Worm (Caenorhabditis elegans) whole organism, L2 larva: ENCODE results near the gene sri-25.
"Not testable (repeated sequence)": the region's sequence is repeated elsewhere in the genome, so short reads cannot be mapped to it uniquely, and the experiment has no call there.

Source experiments
- F13H6.1 ChIP-seq: sonication (generic microtip); optimal IDR thresholded peaks from 2 replicates; lab custom pipeline; 2016; ENCODE audit warnings: missing genetic modification characterization, missing compliant biosample characterization
- R02D3.7 ChIP-seq: fragments of 150-350 bp; optimal IDR thresholded peaks from 2 replicates; lab custom pipeline; 2014; ENCODE audit warnings: missing biosample characterization, missing genetic modification characterization
- Y55F3AM.14 ChIP-seq: fragments of 200-800 bp; sonication (Bioruptor generic); optimal IDR thresholded peaks from 2 replicates; lab custom pipeline; 2018; ENCODE audit warnings: mild to moderate bottlenecking, missing genetic modification characterization, missing compliant biosample characterization
- aly-2 ChIP-seq: fragments of 150-350 bp; optimal IDR thresholded peaks from 2 replicates; lab custom pipeline; 2014; ENCODE audit warnings: missing biosample characterization, missing genetic modification characterization
- blmp-1 ChIP-seq: sonication (generic microtip); optimal IDR thresholded peaks from 2 replicates; lab custom pipeline; 2017; ENCODE audit warnings: missing genetic modification characterization, mild to moderate bottlenecking, missing compliant biosample characterization, antibody characterized with exemption, moderate library complexity; ENCODE audit not compliant: insufficient read depth
- ceh-82 ChIP-seq: fragments of 150-350 bp; optimal IDR thresholded peaks from 2 replicates; lab custom pipeline; 2014; ENCODE audit warnings: missing biosample characterization, missing genetic modification characterization
- crh-2 ChIP-seq: sonication (generic microtip); optimal IDR thresholded peaks from 2 replicates; lab custom pipeline; 2017; ENCODE audit warnings: missing biosample characterization, missing genetic modification characterization
- dmd-4 ChIP-seq: sonication (generic microtip); optimal IDR thresholded peaks from 2 replicates; lab custom pipeline; 2017; ENCODE audit warnings: missing biosample characterization, missing genetic modification characterization
- egl-27 ChIP-seq: sonication (generic microtip); optimal IDR thresholded peaks from 3 replicates; lab custom pipeline; 2017; ENCODE audit warnings: missing biosample characterization, missing genetic modification reagents, missing genetic modification characterization
- elt-3 ChIP-seq: sonication (generic microtip); optimal IDR thresholded peaks from 2 replicates; lab custom pipeline; 2017; ENCODE audit warnings: missing biosample characterization, missing genetic modification characterization
- fos-1 ChIP-seq: fragments of 150-350 bp; optimal IDR thresholded peaks from 2 replicates; lab custom pipeline; 2014; ENCODE audit warnings: missing biosample characterization, missing genetic modification characterization
- gmeb-1 ChIP-seq: fragments of 150-350 bp; optimal IDR thresholded peaks from 2 replicates; lab custom pipeline; 2014; ENCODE audit warnings: missing biosample characterization, missing genetic modification characterization
- lin-11 ChIP-seq: fragments of 150-350 bp; sonication (generic microtip); optimal IDR thresholded peaks from 2 replicates; lab custom pipeline; 2014; ENCODE audit warnings: missing biosample characterization, missing genetic modification characterization, inconsistent platforms, mixed read lengths
- lin-13 ChIP-seq: fragments of 150-350 bp; optimal IDR thresholded peaks from 2 replicates; lab custom pipeline; 2014; ENCODE audit warnings: missing biosample characterization, missing genetic modification reagents, missing genetic modification characterization
- lin-39 ChIP-seq: fragments of 150-350 bp; optimal IDR thresholded peaks from 2 replicates; lab custom pipeline; 2014; ENCODE audit warnings: missing biosample characterization, missing genetic modification reagents, missing genetic modification characterization
- lsy-2 ChIP-seq, 2 experiments: fragments of 150-350 bp in 1 of 2; sonication (generic microtip) in 1 of 2; optimal IDR thresholded peaks; 2 replicates each; lab custom pipeline; 2014 to 2017; ENCODE audit warnings: missing biosample characterization in 2 of 2, missing genetic modification characterization in 2 of 2
- mab-5 ChIP-seq: fragments of 150-350 bp; optimal IDR thresholded peaks from 2 replicates; lab custom pipeline; 2014; ENCODE audit warnings: missing biosample characterization, missing genetic modification characterization
- mbf-1 ChIP-seq: sonication (generic microtip); optimal IDR thresholded peaks from 2 replicates; lab custom pipeline; 2017; ENCODE audit warnings: missing biosample characterization, missing genetic modification characterization
- nhr-10 ChIP-seq: sonication (generic microtip); optimal IDR thresholded peaks from 2 replicates; lab custom pipeline; 2017; ENCODE audit warnings: missing biosample characterization, missing genetic modification characterization
- nhr-12 ChIP-seq: fragments of 150-350 bp; optimal IDR thresholded peaks from 2 replicates; lab custom pipeline; 2014; ENCODE audit warnings: missing biosample characterization, missing genetic modification characterization
- nhr-129 ChIP-seq: fragments of 150-350 bp; optimal IDR thresholded peaks from 2 replicates; lab custom pipeline; 2014; ENCODE audit warnings: missing biosample characterization, missing genetic modification characterization
- nhr-21 ChIP-seq: fragments of 150-350 bp; optimal IDR thresholded peaks from 2 replicates; lab custom pipeline; 2014; ENCODE audit warnings: missing biosample characterization, missing genetic modification characterization
- nhr-23 ChIP-seq: fragments of 150-350 bp; optimal IDR thresholded peaks from 2 replicates; lab custom pipeline; 2014; ENCODE audit warnings: missing biosample characterization, missing genetic modification reagents, missing genetic modification characterization
- nhr-237 ChIP-seq: fragments of 150-350 bp; optimal IDR thresholded peaks from 2 replicates; lab custom pipeline; 2014; ENCODE audit warnings: missing biosample characterization, missing genetic modification characterization
- nhr-25 ChIP-seq: fragments of 150-350 bp; sonication (generic microtip); optimal IDR thresholded peaks from 3 replicates; lab custom pipeline; 2014; ENCODE audit warnings: missing biosample characterization, missing genetic modification characterization
- nhr-77 ChIP-seq: fragments of 150-350 bp; optimal IDR thresholded peaks from 2 replicates; lab custom pipeline; 2014; ENCODE audit warnings: missing biosample characterization, missing genetic modification characterization
- peb-1 ChIP-seq: fragments of 150-350 bp; optimal IDR thresholded peaks from 2 replicates; lab custom pipeline; 2014; ENCODE audit warnings: missing biosample characterization, missing genetic modification characterization
- sem-4 ChIP-seq: fragments of 150-350 bp; optimal IDR thresholded peaks from 2 replicates; lab custom pipeline; 2014; ENCODE audit warnings: missing biosample characterization, missing genetic modification reagents, missing genetic modification characterization
- skn-1 ChIP-seq: sonication (generic microtip); optimal IDR thresholded peaks from 2 replicates; lab custom pipeline; 2017; ENCODE audit warnings: missing biosample characterization, missing genetic modification characterization
- sma-3 ChIP-seq: sonication (generic microtip); optimal IDR thresholded peaks from 2 replicates; lab custom pipeline; 2016; ENCODE audit warnings: missing genetic modification reagents, missing genetic modification characterization, missing compliant biosample characterization
- sma-9 ChIP-seq, 2 experiments: fragments of 150-350 bp in 1 of 2; sonication (generic microtip) in 1 of 2; optimal IDR thresholded peaks; 2 replicates each; lab custom pipeline; 2014 to 2016; ENCODE audit warnings: missing genetic modification characterization in 2 of 2, mild to moderate bottlenecking in 1 of 2, missing biosample characterization in 1 of 2, missing compliant biosample characterization in 1 of 2, missing genetic modification reagents in 1 of 2, moderate library complexity in 1 of 2
- unc-62 ChIP-seq: fragments of 150-350 bp; optimal IDR thresholded peaks from 2 replicates; lab custom pipeline; 2014; ENCODE audit warnings: missing biosample characterization, missing genetic modification reagents, missing genetic modification characterization
- zag-1 ChIP-seq: fragments of 150-350 bp; optimal IDR thresholded peaks from 2 replicates; lab custom pipeline; 2014; ENCODE audit warnings: missing biosample characterization, missing genetic modification characterization
- ztf-1 ChIP-seq: fragments of 200-800 bp; sonication (Bioruptor generic); conservative IDR thresholded peaks from 2 replicates; pipeline ENCODE4 v1.3.6; 2022; ENCODE audit warnings: missing genetic modification characterization, missing compliant biosample characterization
- ztf-11 ChIP-seq: sonication (generic microtip); optimal IDR thresholded peaks from 2 replicates; lab custom pipeline; 2017; ENCODE audit warnings: missing biosample characterization, missing genetic modification characterization

sri-25 gene

ce11 chrV:15244456-15244855 is 27.7 kb downstream of the sri-25 start, which contains the start of gene kin-30:
TSS of gene kin-30 (plus strand) at chrV:15244756.
- no peak for TF ChIP-seq nhr-25 (tag; lab: Kevin White, UChicago)
- no peak for TF ChIP-seq elt-3 (tag; lab: Kevin White, UChicago)

- TF ChIP-seq nhr-77 (tag; lab: Kevin White, UChicago); fos-1; gmeb-1: not testable (repeated sequence)
Observed at ce11 chrV:15250304-15250703, 33.5 kb downstream of the sri-25 start, which contains the start of gene srd-28. TSS of gene srd-28 (plus strand) at chrV:15250604.

ce11 chrV:15252082-15252481 is 35.3 kb downstream of the sri-25 start, which contains the start of gene srbc-76:
TSS of gene srbc-76 (plus strand) at chrV:15252382.
- TF ChIP-seq unc-62 (GFP tag; lab: Kevin White, UChicago) (no peak), egl-27 (tag; lab: Kevin White, UChicago) (no peak)

ce11 chrV:15253529-15253928 is 36.7 kb downstream of the sri-25 start, which contains the start of gene srbc-75:
TSS of gene srbc-75 (plus strand) at chrV:15253829.
- no peak for TF ChIP-seq F13H6.1 (tag; lab: Kevin White, UChicago)
- TF ChIP-seq ceh-82 (tag; lab: Kevin White, UChicago), result no peak
- TF ChIP-seq lin-39 (tag; lab: Kevin White, UChicago), result no peak
- no peak for TF ChIP-seq lsy-2 (tag; optimal IDR thresholded peaks at IDR 0.05; lab: Kevin White, UChicago)
- TF ChIP-seq unc-62 (GFP tag; lab: Kevin White, UChicago), result no peak
- no peak for TF ChIP-seq nhr-129 (tag; lab: Kevin White, UChicago)
- TF ChIP-seq sma-3 (GFP tag; lab: Kevin White, UChicago), result no peak
- TF ChIP-seq lin-13 (GFP tag; lab: Kevin White, UChicago), result no peak
- TF ChIP-seq nhr-237 (tag; lab: Kevin White, UChicago), result no peak
- TF ChIP-seq sma-9 (GFP tag; optimal IDR thresholded peaks at IDR 0.05; lab: Kevin White, UChicago), result no peak
- TF ChIP-seq sma-9 (tag; optimal IDR thresholded peaks at IDR 0.05; lab: Kevin White, UChicago), result no peak
- TF ChIP-seq nhr-25 (tag; lab: Kevin White, UChicago), result no peak
- TF ChIP-seq aly-2 (tag; lab: Kevin White, UChicago), result no peak
- no peak for TF ChIP-seq zag-1 (tag; lab: Kevin White, UChicago)
- no peak for TF ChIP-seq Y55F3AM.14

ce11 chrV:15256669-15257068 is 39.9 kb downstream of the sri-25 start, which contains the start of gene srsx-39:
TSS of gene srsx-39 (minus strand) at chrV:15256769.
- not testable (repeated sequence) for TF ChIP-seq skn-1, nhr-129, nhr-23 (tag; lab: Kevin White, UChicago)

ce11 chrV:15259049-15259448 is 42.2 kb downstream of the sri-25 start, which contains the start of gene srsx-37:
TSS of gene srsx-37 (minus strand) at chrV:15259149.
- no peak for TF ChIP-seq nhr-25 (tag; lab: Kevin White, UChicago)
- TF ChIP-seq lin-11, result no peak
- no peak for TF ChIP-seq crh-2
- no peak for TF ChIP-seq ztf-11 (tag; lab: Kevin White, UChicago)
- no peak for TF ChIP-seq mbf-1
- no peak for TF ChIP-seq mab-5
- TF ChIP-seq nhr-129 (tag; lab: Kevin White, UChicago), result no peak
- TF ChIP-seq peb-1, result no peak
- TF ChIP-seq sma-9 (GFP tag; optimal IDR thresholded peaks at IDR 0.05; lab: Kevin White, UChicago), result no peak
- no peak for TF ChIP-seq sma-9 (tag; optimal IDR thresholded peaks at IDR 0.05; lab: Kevin White, UChicago)
- no peak for TF ChIP-seq R02D3.7 (tag; lab: Kevin White, UChicago)
- no peak for TF ChIP-seq Y55F3AM.14
- no peak for TF ChIP-seq sem-4 (tag; lab: Kevin White, UChicago)
- TF ChIP-seq nhr-21 (tag; lab: Kevin White, UChicago), result no peak
- TF ChIP-seq ztf-1 (GFP tag; lab: Robert Waterston, UW), result no peak
- TF ChIP-seq nhr-10, result no peak
- TF ChIP-seq nhr-77 (tag; lab: Kevin White, UChicago), result no peak
- TF ChIP-seq blmp-1 (tag; lab: Kevin White, UChicago), result no peak
- TF ChIP-seq skn-1 (tag; lab: Kevin White, UChicago), result no peak
- TF ChIP-seq dmd-4, result no peak
- TF ChIP-seq nhr-12, result no peak
